Fruit fly (Drosophila melanogaster) whole organism, embryonic: ENCODE measurements around the gene Vm26Aa.

Experiments
- B-H2 ChIP-seq: fragments of 200-800 bp; sonication (Bioruptor generic); optimal IDR thresholded peaks from 2 replicates; lab custom pipeline; 2018; ENCODE audit warnings: missing biosample characterization, mild to moderate bottlenecking, missing genetic modification characterization
- CG12942 ChIP-seq: fragments of 200-800 bp; sonication (Bioruptor generic); optimal IDR thresholded peaks from 3 replicates; lab custom pipeline; 2016; ENCODE audit warnings: missing biosample characterization, missing genetic modification characterization
- CG13296 ChIP-seq: fragments of 200-800 bp; sonication (Bioruptor generic); optimal IDR thresholded peaks from 3 replicates; lab custom pipeline; 2018; ENCODE audit warnings: missing biosample characterization, mild to moderate bottlenecking, missing genetic modification characterization
- CG17186 ChIP-seq: fragments of 200-800 bp; sonication (Bioruptor generic); optimal IDR thresholded peaks from 3 replicates; lab custom pipeline; 2017; ENCODE audit warnings: missing biosample characterization, missing genetic modification reagents, missing genetic modification characterization
- CG17568 ChIP-seq: fragments of 200-800 bp; sonication (Bioruptor generic); optimal IDR thresholded peaks from 2 replicates; lab custom pipeline; 2018; ENCODE audit warnings: missing biosample characterization, mild to moderate bottlenecking, missing genetic modification characterization, moderate library complexity
- CG2202 ChIP-seq: fragments of 200-800 bp; sonication (Bioruptor generic); optimal IDR thresholded peaks from 2 replicates; lab custom pipeline; 2018; ENCODE audit warnings: missing biosample characterization, mild to moderate bottlenecking, missing genetic modification characterization
- CG32532 ChIP-seq: fragments of 200-800 bp; sonication (Bioruptor generic); IDR thresholded peaks from 2 replicates; pipeline ENCODE4 v1.3.6; 2022; ENCODE audit warnings: missing biosample characterization, missing genetic modification characterization
- CG3995 ChIP-seq: fragments of 200-800 bp; sonication (Bioruptor generic); optimal IDR thresholded peaks from 3 replicates; lab custom pipeline; 2016; ENCODE audit warnings: missing biosample characterization, missing genetic modification characterization
- CG5953 ChIP-seq: fragments of 200-800 bp; sonication (Bioruptor generic); IDR thresholded peaks from 2 replicates; pipeline ENCODE4 v1.3.6; 2022; ENCODE audit warnings: missing biosample characterization, missing genetic modification characterization
- CG6272 ChIP-seq: fragments of 200-800 bp; sonication (Bioruptor generic); IDR thresholded peaks from 2 replicates; pipeline ENCODE4 v1.3.6; 2022; ENCODE audit warnings: missing biosample characterization, missing genetic modification characterization
- CG6765 ChIP-seq: fragments of 200-800 bp; sonication (Bioruptor generic); optimal IDR thresholded peaks from 3 replicates; lab custom pipeline; 2017; ENCODE audit warnings: missing biosample characterization, mild to moderate bottlenecking, missing genetic modification characterization
- CG6791 ChIP-seq: fragments of 200-800 bp; sonication (Bioruptor generic); IDR thresholded peaks from 3 replicates; pipeline ENCODE4 v1.3.6; 2022; ENCODE audit warnings: missing biosample characterization, missing genetic modification characterization; ENCODE audit not compliant: partially characterized antibody
- CG7839 ChIP-seq: fragments of 200-800 bp; sonication (Bioruptor generic); optimal IDR thresholded peaks from 3 replicates; lab custom pipeline; 2018; ENCODE audit warnings: missing biosample characterization, mild to moderate bottlenecking, missing genetic modification characterization, moderate library complexity
- CG7928 ChIP-seq: fragments of 200-800 bp; sonication (Bioruptor generic); optimal IDR thresholded peaks from 2 replicates; lab custom pipeline; 2017; ENCODE audit warnings: missing biosample characterization, mild to moderate bottlenecking, missing genetic modification characterization
- CoRest ChIP-seq: fragments of 200-800 bp; sonication (Bioruptor generic); optimal IDR thresholded peaks from 3 replicates; lab custom pipeline; 2018; ENCODE audit warnings: missing biosample characterization, mild to moderate bottlenecking, missing genetic modification characterization, moderate library complexity
- E2f1 ChIP-seq: fragments of 200-800 bp; sonication (Bioruptor generic); IDR thresholded peaks from 2 replicates; pipeline ENCODE4 v1.3.6; 2022; ENCODE audit warnings: missing biosample characterization, missing genetic modification characterization
- Eip74EF ChIP-seq, 2 experiments: fragments of 200-800 bp in 1 of 2; fragments of >200 bp in 1 of 2; sonication (Bioruptor generic) in 1 of 2; optimal IDR thresholded peaks; 2 replicates each; lab custom pipeline; 2017 to 2019; ENCODE audit warnings: missing biosample characterization in 2 of 2, missing genetic modification characterization in 2 of 2, mild to moderate bottlenecking in 1 of 2, moderate library complexity in 1 of 2
- Gug ChIP-seq: fragments of 200-800 bp; sonication (Bioruptor generic); IDR thresholded peaks from 4 replicates; pipeline ENCODE4 v1.3.6; 2022; ENCODE audit warnings: missing biosample characterization, missing genetic modification characterization
- Hey ChIP-seq: fragments of 200-800 bp; sonication (Bioruptor generic); optimal IDR thresholded peaks from 3 replicates; lab custom pipeline; 2018; ENCODE audit warnings: missing biosample characterization, mild to moderate bottlenecking, missing genetic modification characterization
- Hr39 ChIP-seq: fragments of >200 bp; optimal IDR thresholded peaks from 2 replicates; lab custom pipeline; 2017
- Hr78 ChIP-seq, 2 experiments: fragments of 200-800 bp in 1 of 2; fragments of >200 bp in 1 of 2; sonication (Bioruptor generic) in 1 of 2; optimal IDR thresholded peaks; 2 replicates each; lab custom pipeline; 2017 to 2019; ENCODE audit warnings: missing biosample characterization in 2 of 2, missing genetic modification characterization in 2 of 2, mild to moderate bottlenecking in 1 of 2, moderate library complexity in 1 of 2
- Jarid2 ChIP-seq: fragments of 200-800 bp; sonication (Bioruptor generic); optimal IDR thresholded peaks from 3 replicates; lab custom pipeline; 2017; ENCODE audit warnings: mild to moderate bottlenecking, missing biosample characterization, missing genetic modification reagents, missing genetic modification characterization
- Kr ChIP-seq: fragments of 200-800 bp; sonication (Bioruptor generic); optimal IDR thresholded peaks from 2 replicates; lab custom pipeline; 2017; ENCODE audit warnings: missing biosample characterization, mild to moderate bottlenecking, missing genetic modification characterization
- Max ChIP-seq: fragments of 200-800 bp; sonication (Bioruptor generic); optimal IDR thresholded peaks from 2 replicates; lab custom pipeline; 2016; ENCODE audit warnings: missing biosample characterization, mild to moderate bottlenecking, missing genetic modification characterization
- Nf-YB ChIP-seq: fragments of 200-800 bp; sonication (Bioruptor generic); optimal IDR thresholded peaks from 3 replicates; lab custom pipeline; 2019; ENCODE audit warnings: missing biosample characterization, mild to moderate bottlenecking, missing genetic modification characterization, moderate library complexity
- Oaz ChIP-seq: fragments of 200-800 bp; sonication (Bioruptor generic); IDR thresholded peaks from 2 replicates; pipeline ENCODE4 v1.3.6; 2022; ENCODE audit warnings: missing biosample characterization, missing genetic modification characterization
- Scr ChIP-seq: fragments of 200-800 bp; sonication (Bioruptor generic); IDR thresholded peaks from 2 replicates; pipeline ENCODE4 v1.3.6; 2022; ENCODE audit warnings: missing biosample characterization, missing genetic modification characterization; ENCODE audit not compliant: partially characterized antibody
- Sox100B ChIP-seq: fragments of 200-800 bp; sonication (Bioruptor generic); optimal IDR thresholded peaks from 3 replicates; lab custom pipeline; 2018; ENCODE audit warnings: missing biosample characterization, mild to moderate bottlenecking, missing genetic modification characterization
- Stat92E ChIP-seq, 3 experiments: fragments of >200 bp in 2 of 3; fragments of 200-800 bp in 1 of 3; sonication (Bioruptor generic) in 1 of 3; optimal IDR thresholded peaks; 2 replicates each; lab custom pipeline; 2017 to 2019; ENCODE audit warnings: missing biosample characterization in 3 of 3, missing genetic modification characterization in 3 of 3, mild to moderate bottlenecking in 1 of 3, moderate library complexity in 1 of 3
- Xbp1 ChIP-seq: fragments of 200-800 bp; sonication (Bioruptor generic); optimal IDR thresholded peaks from 3 replicates; lab custom pipeline; 2016; ENCODE audit warnings: missing biosample characterization, mild to moderate bottlenecking, missing genetic modification characterization
- aop ChIP-seq: fragments of 200-800 bp; sonication (Bioruptor generic); IDR thresholded peaks from 2 replicates; pipeline ENCODE4 v1.3.6; 2022; ENCODE audit warnings: missing biosample characterization, missing genetic modification characterization
- ap ChIP-seq: fragments of 200-800 bp; sonication (Bioruptor generic); IDR thresholded peaks from 2 replicates; pipeline ENCODE4 v1.3.6; 2022; ENCODE audit warnings: missing biosample characterization, missing genetic modification characterization
- ato ChIP-seq: fragments of 200-800 bp; sonication (Bioruptor generic); IDR thresholded peaks from 2 replicates; pipeline ENCODE4 v1.3.6; 2022; ENCODE audit warnings: missing biosample characterization, missing genetic modification characterization; ENCODE audit not compliant: partially characterized antibody
- btn ChIP-seq: fragments of 200-800 bp; sonication (Bioruptor generic); optimal IDR thresholded peaks from 2 replicates; lab custom pipeline; 2016; ENCODE audit warnings: missing biosample characterization, missing genetic modification characterization
- chif ChIP-seq, 2 experiments: fragments of 200-800 bp; sonication (Bioruptor generic); optimal IDR thresholded peaks; 3 replicates each; lab custom pipeline; 2016; ENCODE audit warnings: missing biosample characterization in 2 of 2, missing genetic modification characterization in 2 of 2
- chm ChIP-seq: fragments of 200-800 bp; sonication (Bioruptor generic); IDR thresholded peaks from 2 replicates; pipeline ENCODE4 v1.3.6; 2022; ENCODE audit warnings: missing biosample characterization, missing genetic modification characterization
- crc ChIP-seq: fragments of 200-800 bp; sonication (Bioruptor generic); optimal IDR thresholded peaks from 2 replicates; lab custom pipeline; 2016; ENCODE audit warnings: missing biosample characterization, missing genetic modification characterization
- dati ChIP-seq: fragments of 200-800 bp; sonication (Bioruptor generic); IDR thresholded peaks from 2 replicates; pipeline ENCODE4 v1.3.6; 2022; ENCODE audit warnings: missing biosample characterization, missing genetic modification characterization
- dm ChIP-seq: fragments of 200-800 bp; sonication (Bioruptor generic); optimal IDR thresholded peaks from 3 replicates; lab custom pipeline; 2016; ENCODE audit warnings: missing biosample characterization, missing genetic modification characterization
- eve ChIP-seq, 2 experiments: fragments of >200 bp; optimal IDR thresholded peaks; 2 replicates each; lab custom pipeline; 2017; ENCODE audit warnings: missing biosample characterization in 2 of 2, missing genetic modification characterization in 2 of 2
- fu2 ChIP-seq: fragments of 200-800 bp; sonication (Bioruptor generic); optimal IDR thresholded peaks from 2 replicates; lab custom pipeline; 2016; ENCODE audit warnings: missing biosample characterization, missing genetic modification characterization
- ind ChIP-seq: fragments of 200-800 bp; sonication (Bioruptor generic); optimal IDR thresholded peaks from 3 replicates; lab custom pipeline; 2016; ENCODE audit warnings: missing biosample characterization, missing genetic modification characterization
- otp ChIP-seq: fragments of 200-800 bp; sonication (Bioruptor generic); IDR thresholded peaks from 3 replicates; pipeline ENCODE4, ENCODE4 v1.3.6; 2022; ENCODE audit warnings: missing biosample characterization, missing genetic modification characterization
- p53 ChIP-seq: fragments of 200-800 bp; sonication (Bioruptor generic); optimal IDR thresholded peaks from 2 replicates; lab custom pipeline; 2016; ENCODE audit warnings: missing biosample characterization, missing genetic modification characterization
- prd ChIP-seq, 3 experiments: fragments of >200 bp in 2 of 3; fragments of 200-800 bp in 1 of 3; sonication (Bioruptor generic) in 1 of 3; optimal IDR thresholded peaks in 2 of 3; IDR thresholded peaks in 1 of 3; 2 replicates in 2 of 3; 3 replicates in 1 of 3; pipeline versions ENCODE4 v1.3.6 to Lab custom; 2017 to 2022; ENCODE audit warnings: missing biosample characterization in 1 of 3, missing genetic modification characterization in 1 of 3
- pum ChIP-seq: fragments of 200-800 bp; sonication (Bioruptor generic); optimal IDR thresholded peaks from 2 replicates; lab custom pipeline; 2016; ENCODE audit warnings: missing biosample characterization, missing genetic modification characterization
- pzg ChIP-seq: fragments of 200-800 bp; sonication (Bioruptor generic); optimal IDR thresholded peaks from 3 replicates; lab custom pipeline; 2018; ENCODE audit warnings: missing biosample characterization, mild to moderate bottlenecking, missing genetic modification characterization, moderate library complexity
- slp2 ChIP-seq: fragments of 200-800 bp; sonication (Bioruptor generic); optimal IDR thresholded peaks from 2 replicates; lab custom pipeline; 2016; ENCODE audit warnings: missing biosample characterization, missing genetic modification characterization
- toy ChIP-seq: fragments of 200-800 bp; sonication (Bioruptor generic); IDR thresholded peaks from 2 replicates; pipeline ENCODE4 v1.3.6; 2022; ENCODE audit warnings: missing biosample characterization, missing genetic modification characterization

Gene Vm26Aa

DNA sequence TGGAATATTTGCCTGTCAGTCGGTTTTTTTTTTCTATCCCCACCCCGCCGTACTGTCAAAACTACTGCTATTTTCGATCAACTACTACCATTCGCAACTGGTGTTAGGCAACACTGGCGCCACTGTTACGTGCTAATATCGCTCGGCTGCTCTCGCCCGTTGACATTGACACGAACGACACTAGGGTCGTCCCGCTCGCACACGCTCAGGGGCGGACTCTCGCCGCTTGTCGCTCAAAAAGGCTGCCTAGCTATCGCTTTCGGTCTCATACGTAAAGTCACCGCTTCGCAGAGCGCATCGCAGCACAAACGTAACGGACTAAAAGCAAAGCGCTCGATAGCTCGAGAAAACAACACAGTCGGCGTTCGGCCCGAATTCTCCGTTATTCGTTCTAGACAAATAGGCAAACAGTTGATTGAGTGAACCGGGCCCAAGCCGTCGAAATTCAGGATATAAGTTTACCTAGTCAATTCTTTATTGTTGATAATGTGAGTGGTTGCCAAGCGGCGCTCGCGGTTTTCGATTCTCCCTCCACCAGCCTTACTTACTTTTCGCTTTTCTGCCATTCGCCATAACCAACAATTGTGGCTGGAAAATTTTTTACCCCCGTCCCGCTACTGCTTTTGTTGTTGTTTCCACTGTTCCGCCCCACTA is 22.3 kb upstream of the Vm26Aa start (continued):
- TF ChIP-seq dati (GFP tag; lab: Robert Waterston, UW), result no peak
- TF ChIP-seq ato (GFP tag; lab: Robert Waterston, UW), result no peak
- TF ChIP-seq prd (optimal IDR thresholded peaks at IDR 0.05; lab: Kevin White, UChicago), result no peak
- TF ChIP-seq prd (GFP tag; IDR thresholded peaks at IDR 0.05; lab: Robert Waterston, UW), result no peak
- no peak for TF ChIP-seq p53
- peak; percentile 50 for TF ChIP-seq Nf-YB (GFP tag; lab: Kevin White, UChicago)
- no peak for TF ChIP-seq E2f1 (GFP tag; lab: Robert Waterston, UW)
- TF ChIP-seq CoRest (tag; lab: Kevin White, UChicago), result peak; percentile 45
- TF ChIP-seq ap (GFP tag; lab: Robert Waterston, UW), result no peak
- peak; percentile 26 for TF ChIP-seq Xbp1
- peak; percentile 26 for TF ChIP-seq fu2
- TF ChIP-seq CG6791 (GFP tag; lab: Robert Waterston, UW), result no peak
- TF ChIP-seq chm (GFP tag; lab: Robert Waterston, UW), result no peak
- no peak for TF ChIP-seq Scr (GFP tag; lab: Robert Waterston, UW)
- TF ChIP-seq CG5953 (GFP tag; lab: Robert Waterston, UW), result no peak
- TF ChIP-seq otp (GFP tag; lab: Robert Waterston, UW), result no peak
- TF ChIP-seq crc, result no peak
- no peak for TF ChIP-seq CG6272
- no peak for TF ChIP-seq CG32532
- peak; percentile 45 for TF ChIP-seq Jarid2 (GFP tag; lab: Kevin White, UChicago)
- TF ChIP-seq slp2 (GFP tag; lab: Kevin White, UChicago), result no peak
- peak; percentile 15 for TF ChIP-seq CG6765 (GFP tag; lab: Kevin White, UChicago)
- peak; percentile 91 for TF ChIP-seq CG3995
- peak; percentile 16 for TF ChIP-seq CG17186 (GFP tag; lab: Kevin White, UChicago)
- no peak for TF ChIP-seq CG17568 (GFP tag; lab: Kevin White, UChicago)
- peak; percentile 54 for TF ChIP-seq B-H2 (GFP tag; lab: Kevin White, UChicago)
- TF ChIP-seq Kr (GFP tag; lab: Kevin White, UChicago), result no peak
- no peak for TF ChIP-seq aop (GFP tag; lab: Robert Waterston, UW)
- peak; percentile 20 for TF ChIP-seq CG7928
- TF ChIP-seq CG12942, result no peak
- peak; percentile 47 for TF ChIP-seq pzg
- TF ChIP-seq Gug (GFP tag; lab: Robert Waterston, UW), result no peak; the same call in 3 of the 4 replicates
- TF ChIP-seq CG2202, result no peak
- peak; percentile 20 for TF ChIP-seq CG7839 (tag; lab: Kevin White, UChicago)
- TF ChIP-seq chif (GFP tag; optimal IDR thresholded peaks at IDR 0.05; lab: Kevin White, UChicago), result peak in 1 of 2 experiments; percentile 14
- TF ChIP-seq dm, result no peak
- no peak for TF ChIP-seq Hr39
- TF ChIP-seq Eip74EF (GFP tag; optimal IDR thresholded peaks at IDR 0.05; lab: Kevin White, UChicago), result peak in 1 of 2 experiments; percentile 41
- TF ChIP-seq Hey (tag; lab: Kevin White, UChicago), result peak; percentile 15
- no peak for TF ChIP-seq toy (GFP tag; lab: Robert Waterston, UW)
- TF ChIP-seq CG13296 (GFP tag; lab: Kevin White, UChicago), result peak; percentile 52
- peak in 1 of 2 experiments; percentile 91 for TF ChIP-seq Hr78 (GFP tag; optimal IDR thresholded peaks at IDR 0.05; lab: Kevin White, UChicago)
- TF ChIP-seq Stat92E (GFP tag; optimal IDR thresholded peaks at IDR 0.05; lab: Kevin White, UChicago), result no peak
- TF ChIP-seq ind (GFP tag; lab: Kevin White, UChicago), result no peak
- no peak for TF ChIP-seq Max (GFP tag; lab: Kevin White, UChicago)
- no peak for TF ChIP-seq btn (GFP tag; lab: Kevin White, UChicago)
- no peak for TF ChIP-seq pum
- TF ChIP-seq eve (GFP tag; optimal IDR thresholded peaks at IDR 0.05; lab: Kevin White, UChicago), result no peak
- TF ChIP-seq Oaz (GFP tag; lab: Robert Waterston, UW), result no peak
- TF ChIP-seq Sox100B (GFP tag; lab: Kevin White, UChicago), result peak; percentile 7
